Worm (Caenorhabditis elegans) whole organism, midembryonic: Measurements from ENCODE around the gene srx-13.

Source experiments
- flt-1 ChIP-seq: fragments of 200-800 bp; sonication (Bioruptor generic); IDR thresholded peaks from 2 replicates; pipeline ENCODE4 v1.3.6; 2022; ENCODE audit warnings: missing genetic modification characterization, missing compliant biosample characterization
- med-1 ChIP-seq: sonication (generic microtip); optimal IDR thresholded peaks from 2 replicates; lab custom pipeline; 2017; ENCODE audit warnings: missing genetic modification characterization, mild to moderate bottlenecking, missing compliant biosample characterization, antibody characterized with exemption, missing genetic modification reagents; ENCODE audit not compliant: insufficient read depth

DNA sequence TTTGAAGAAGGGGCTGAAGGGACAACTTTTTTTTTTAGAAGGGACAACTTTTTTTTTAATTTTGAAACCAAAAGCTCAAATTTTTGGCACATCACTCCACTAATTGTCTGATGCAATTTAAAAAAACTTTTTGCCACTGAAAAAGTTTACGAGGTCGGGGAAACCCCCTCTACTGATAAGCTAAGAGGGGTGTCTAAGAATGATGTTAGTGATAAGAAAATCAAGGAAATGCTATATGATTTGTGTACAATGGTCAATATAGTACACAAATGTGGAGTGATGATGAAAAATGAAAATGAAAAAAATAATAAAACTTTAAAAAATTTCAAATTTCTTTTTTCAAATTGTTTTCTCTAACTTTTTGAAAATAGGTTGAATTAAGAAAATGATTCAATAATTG is 29.1 kb upstream of the srx-13 start:
- TF ChIP-seq flt-1 (GFP tag; lab: Robert Waterston, UW) (no peak), med-1 (GFP tag; lab: Kevin White, UChicago) (no peak)
